Worm (Caenorhabditis elegans): Measurements from ENCODE around the gene gly-6.

Gene gly-6

ce11 chrIII:4281955-4282618, 48.9 kb downstream of the gly-6 start (continued):
- TF ChIP-seq C04F5.9 (tag; optimal IDR thresholded peaks at IDR 0.05) (peak; percentile 91), C34B4.2 (tag; optimal IDR thresholded peaks at IDR 0.05) (peak; percentile 12), fkh-10 (GFP tag; optimal IDR thresholded peaks at IDR 0.05) (peak; percentile 92), aha-1 (tag; optimal IDR thresholded peaks at IDR 0.05) (peak; percentile 79), vab-15 (tag; optimal IDR thresholded peaks at IDR 0.05) (peak; percentile 88), lin-13 (GFP tag; optimal IDR thresholded peaks at IDR 0.05) (peak; percentile 87), snpc-4 (tag; optimal IDR thresholded peaks at IDR 0.05) (peak; percentile 87), aly-2 (tag; optimal IDR thresholded peaks at IDR 0.05) (no peak), nhr-77 (tag; optimal IDR thresholded peaks at IDR 0.05) (peak; percentile 94), lir-3 (tag; optimal IDR thresholded peaks at IDR 0.05; ENCODE audit: poor library complexity) (peak; percentile 92), ama-1 (optimal IDR thresholded peaks at IDR 0.05) (peak; percentile 48), ces-1 (GFP tag; optimal IDR thresholded peaks at IDR 0.05) (peak; percentile 29), grh-1 (GFP tag; IDR thresholded peaks at IDR 0.05) (peak; percentile 97), isw-1 (GFP tag; IDR thresholded peaks at IDR 0.05) (peak; percentile 91), lsy-2 (tag; optimal IDR thresholded peaks at IDR 0.05) (peak; percentile 91 to 94), ceh-82 (tag; optimal IDR thresholded peaks at IDR 0.05) (peak; percentile 69 to 84 (median 73)), dpl-1 (GFP tag; optimal IDR thresholded peaks at IDR 0.05) (peak; percentile 59 to 68 (median 68)), elt-2 (tag; optimal IDR thresholded peaks at IDR 0.05) (peak; percentile 91), nhr-71 (tag; optimal IDR thresholded peaks at IDR 0.05) (peak; percentile 100), nhr-84 (tag; optimal IDR thresholded peaks at IDR 0.05) (no peak), mab-9 (GFP tag; IDR thresholded peaks at IDR 0.05) (peak; percentile 92), snu-23 (GFP tag; optimal IDR thresholded peaks at IDR 0.05) (peak; percentile 99), lin-39 (tag; optimal IDR thresholded peaks at IDR 0.05) (peak; percentile 84), unc-86 (tag; optimal IDR thresholded peaks at IDR 0.05) (peak; percentile 100), mep-1 (tag; optimal IDR thresholded peaks at IDR 0.05) (peak; percentile 96), irx-1 (tag; optimal IDR thresholded peaks at IDR 0.05) (peak; percentile 97), pqm-1 (tag; optimal IDR thresholded peaks at IDR 0.05) (peak; percentile 70), skn-1 (tag; optimal IDR thresholded peaks at IDR 0.05) (peak; percentile 86), pag-3 (tag; optimal IDR thresholded peaks at IDR 0.05; ENCODE audit: borderline replicate concordance, insufficient read depth) (peak; percentile 95), lin-35 (GFP tag; optimal IDR thresholded peaks at IDR 0.05) (peak; percentile 69 to 85), nhr-28 (tag; optimal IDR thresholded peaks at IDR 0.05) (no peak), egl-27 (tag; optimal IDR thresholded peaks at IDR 0.05) (peak; percentile 90 to 99), dsc-1 (tag; optimal IDR thresholded peaks at IDR 0.05) (peak; percentile 99), sptf-1 (tag; optimal IDR thresholded peaks at IDR 0.05) (no peak), ceh-8 (GFP tag; optimal IDR thresholded peaks at IDR 0.05) (peak; percentile 97), fkh-4 (tag; optimal IDR thresholded peaks at IDR 0.05; ENCODE audit: borderline replicate concordance) (peak; percentile 84), tbx-2 (tag; optimal IDR thresholded peaks at IDR 0.05) (peak; percentile 100), lin-14 (GFP tag; optimal IDR thresholded peaks at IDR 0.05) (peak; percentile 100), tlp-1 (tag; optimal IDR thresholded peaks at IDR 0.05) (no peak), swsn-7 (tag; optimal IDR thresholded peaks at IDR 0.05) (peak; percentile 99), nhr-19 (GFP tag; conservative IDR thresholded peaks at IDR 0.05) (peak; percentile 98), sox-4 (tag; optimal IDR thresholded peaks at IDR 0.05) (peak; percentile 97), sup-37 (GFP tag; optimal IDR thresholded peaks at IDR 0.05) (peak; percentile 96), C16A3.4 (tag; optimal IDR thresholded peaks at IDR 0.05) (peak; percentile 91), ceh-63 (GFP tag; optimal IDR thresholded peaks at IDR 0.05) (peak; percentile 27), lin-15B (tag; optimal IDR thresholded peaks at IDR 0.05) (peak; percentile 48), nhr-85 (tag) (peak; percentile 100), elt-3 (tag; optimal IDR thresholded peaks at IDR 0.05) (peak in 4 of 6 experiments; percentile 19 to 90 (median 66)), F16B12.6 (tag; optimal IDR thresholded peaks at IDR 0.05) (peak; percentile 14), unc-98 (GFP tag; IDR thresholded peaks at IDR 0.05) (peak; percentile 77), nhr-12 (tag; optimal IDR thresholded peaks at IDR 0.05) (no peak), ztf-11 (tag; optimal IDR thresholded peaks at IDR 0.05) (peak in 1 of 2 experiments; percentile 97)
